Worm (Caenorhabditis elegans) whole organism, L2 larva: ENCODE measurements around the gene ssu-2.
A peak's percentile ranks its signal among the peaks of the same experiment; 100 is the strongest.

ENCODE experiments used
- C34F6.9 ChIP-seq: fragments of 150-350 bp; optimal IDR thresholded peaks from 2 replicates; lab custom pipeline; 2014; ENCODE audit warnings: missing biosample characterization, missing genetic modification characterization
- F13H6.1 ChIP-seq: sonication (generic microtip); optimal IDR thresholded peaks from 2 replicates; lab custom pipeline; 2016; ENCODE audit warnings: missing genetic modification characterization, missing compliant biosample characterization
- R02D3.7 ChIP-seq: fragments of 150-350 bp; optimal IDR thresholded peaks from 2 replicates; lab custom pipeline; 2014; ENCODE audit warnings: missing biosample characterization, missing genetic modification characterization
- Y55F3AM.14 ChIP-seq: fragments of 200-800 bp; sonication (Bioruptor generic); optimal IDR thresholded peaks from 2 replicates; lab custom pipeline; 2018; ENCODE audit warnings: mild to moderate bottlenecking, missing genetic modification characterization, missing compliant biosample characterization
- ZK546.5 ChIP-seq: sonication (generic microtip); optimal IDR thresholded peaks from 2 replicates; lab custom pipeline; 2017; ENCODE audit warnings: missing biosample characterization, missing genetic modification characterization
- alr-1 ChIP-seq: fragments of 150-350 bp; optimal IDR thresholded peaks from 2 replicates; lab custom pipeline; 2014; ENCODE audit warnings: missing biosample characterization, missing genetic modification characterization
- aly-2 ChIP-seq: fragments of 150-350 bp; optimal IDR thresholded peaks from 2 replicates; lab custom pipeline; 2014; ENCODE audit warnings: missing biosample characterization, missing genetic modification characterization
- ama-1 ChIP-seq: fragments of 150-350 bp; optimal IDR thresholded peaks from 2 replicates; lab custom pipeline; 2018; ENCODE audit warnings: inconsistent platforms
- blmp-1 ChIP-seq: sonication (generic microtip); optimal IDR thresholded peaks from 2 replicates; lab custom pipeline; 2017; ENCODE audit warnings: missing genetic modification characterization, mild to moderate bottlenecking, missing compliant biosample characterization, antibody characterized with exemption, moderate library complexity; ENCODE audit not compliant: insufficient read depth
- ceh-16 ChIP-seq: fragments of 150-350 bp; optimal IDR thresholded peaks from 2 replicates; lab custom pipeline; 2014; ENCODE audit warnings: missing biosample characterization, missing genetic modification characterization
- crh-2 ChIP-seq: sonication (generic microtip); optimal IDR thresholded peaks from 2 replicates; lab custom pipeline; 2017; ENCODE audit warnings: missing biosample characterization, missing genetic modification characterization
- dmd-4 ChIP-seq: sonication (generic microtip); optimal IDR thresholded peaks from 2 replicates; lab custom pipeline; 2017; ENCODE audit warnings: missing biosample characterization, missing genetic modification characterization
- egl-27 ChIP-seq: sonication (generic microtip); optimal IDR thresholded peaks from 3 replicates; lab custom pipeline; 2017; ENCODE audit warnings: missing biosample characterization, missing genetic modification reagents, missing genetic modification characterization
- elt-1 ChIP-seq: fragments of 150-350 bp; optimal IDR thresholded peaks from 2 replicates; lab custom pipeline; 2014; ENCODE audit warnings: missing biosample characterization, missing genetic modification characterization
- fos-1 ChIP-seq: fragments of 150-350 bp; optimal IDR thresholded peaks from 2 replicates; lab custom pipeline; 2014; ENCODE audit warnings: missing biosample characterization, missing genetic modification characterization
- gmeb-1 ChIP-seq: fragments of 150-350 bp; optimal IDR thresholded peaks from 2 replicates; lab custom pipeline; 2014; ENCODE audit warnings: missing biosample characterization, missing genetic modification characterization
- lin-11 ChIP-seq: fragments of 150-350 bp; sonication (generic microtip); optimal IDR thresholded peaks from 2 replicates; lab custom pipeline; 2014; ENCODE audit warnings: missing biosample characterization, missing genetic modification characterization, inconsistent platforms, mixed read lengths
- lin-13 ChIP-seq: fragments of 150-350 bp; optimal IDR thresholded peaks from 2 replicates; lab custom pipeline; 2014; ENCODE audit warnings: missing biosample characterization, missing genetic modification reagents, missing genetic modification characterization
- lin-39 ChIP-seq: fragments of 150-350 bp; optimal IDR thresholded peaks from 2 replicates; lab custom pipeline; 2014; ENCODE audit warnings: missing biosample characterization, missing genetic modification reagents, missing genetic modification characterization
- lsy-2 ChIP-seq, 2 experiments: fragments of 150-350 bp in 1 of 2; sonication (generic microtip) in 1 of 2; optimal IDR thresholded peaks; 2 replicates each; lab custom pipeline; 2014 to 2017; ENCODE audit warnings: missing biosample characterization in 2 of 2, missing genetic modification characterization in 2 of 2
- mab-5 ChIP-seq: fragments of 150-350 bp; optimal IDR thresholded peaks from 2 replicates; lab custom pipeline; 2014; ENCODE audit warnings: missing biosample characterization, missing genetic modification characterization
- mbf-1 ChIP-seq: sonication (generic microtip); optimal IDR thresholded peaks from 2 replicates; lab custom pipeline; 2017; ENCODE audit warnings: missing biosample characterization, missing genetic modification characterization
- mdl-1 ChIP-seq, 2 experiments: fragments of 150-350 bp in 1 of 2; sonication (generic microtip) in 1 of 2; optimal IDR thresholded peaks; 2 replicates each; lab custom pipeline; 2017; ENCODE audit warnings: missing biosample characterization in 2 of 2, missing genetic modification characterization in 2 of 2
- nhr-10 ChIP-seq: sonication (generic microtip); optimal IDR thresholded peaks from 2 replicates; lab custom pipeline; 2017; ENCODE audit warnings: missing biosample characterization, missing genetic modification characterization
- nhr-11 ChIP-seq: fragments of 150-350 bp; optimal IDR thresholded peaks from 2 replicates; lab custom pipeline; 2014; ENCODE audit warnings: missing biosample characterization, missing genetic modification characterization
- nhr-129 ChIP-seq: fragments of 150-350 bp; optimal IDR thresholded peaks from 2 replicates; lab custom pipeline; 2014; ENCODE audit warnings: missing biosample characterization, missing genetic modification characterization
- nhr-23 ChIP-seq: fragments of 150-350 bp; optimal IDR thresholded peaks from 2 replicates; lab custom pipeline; 2014; ENCODE audit warnings: missing biosample characterization, missing genetic modification reagents, missing genetic modification characterization
- nhr-237 ChIP-seq: fragments of 150-350 bp; optimal IDR thresholded peaks from 2 replicates; lab custom pipeline; 2014; ENCODE audit warnings: missing biosample characterization, missing genetic modification characterization
- nhr-25 ChIP-seq: fragments of 150-350 bp; sonication (generic microtip); optimal IDR thresholded peaks from 3 replicates; lab custom pipeline; 2014; ENCODE audit warnings: missing biosample characterization, missing genetic modification characterization
- nhr-6 ChIP-seq: fragments of 150-350 bp; optimal IDR thresholded peaks from 2 replicates; lab custom pipeline; 2014; ENCODE audit warnings: missing biosample characterization, missing genetic modification characterization
- nhr-77 ChIP-seq: fragments of 150-350 bp; optimal IDR thresholded peaks from 2 replicates; lab custom pipeline; 2014; ENCODE audit warnings: missing biosample characterization, missing genetic modification characterization
- peb-1 ChIP-seq: fragments of 150-350 bp; optimal IDR thresholded peaks from 2 replicates; lab custom pipeline; 2014; ENCODE audit warnings: missing biosample characterization, missing genetic modification characterization
- sem-4 ChIP-seq: fragments of 150-350 bp; optimal IDR thresholded peaks from 2 replicates; lab custom pipeline; 2014; ENCODE audit warnings: missing biosample characterization, missing genetic modification reagents, missing genetic modification characterization
- skn-1 ChIP-seq: sonication (generic microtip); optimal IDR thresholded peaks from 2 replicates; lab custom pipeline; 2017; ENCODE audit warnings: missing biosample characterization, missing genetic modification characterization
- sma-3 ChIP-seq: sonication (generic microtip); optimal IDR thresholded peaks from 2 replicates; lab custom pipeline; 2016; ENCODE audit warnings: missing genetic modification reagents, missing genetic modification characterization, missing compliant biosample characterization
- sma-9 ChIP-seq, 2 experiments: fragments of 150-350 bp in 1 of 2; sonication (generic microtip) in 1 of 2; optimal IDR thresholded peaks; 2 replicates each; lab custom pipeline; 2014 to 2016; ENCODE audit warnings: missing genetic modification characterization in 2 of 2, mild to moderate bottlenecking in 1 of 2, missing biosample characterization in 1 of 2, missing compliant biosample characterization in 1 of 2, missing genetic modification reagents in 1 of 2, moderate library complexity in 1 of 2
- snpc-4 ChIP-seq: fragments of 150-350 bp; optimal IDR thresholded peaks from 2 replicates; lab custom pipeline; 2014; ENCODE audit warnings: missing biosample characterization, missing genetic modification characterization
- unc-39 ChIP-seq: fragments of 150-350 bp; optimal IDR thresholded peaks from 2 replicates; lab custom pipeline; 2014; ENCODE audit warnings: missing biosample characterization, missing genetic modification characterization
- unc-55 ChIP-seq: fragments of 150-350 bp; sonication (generic microtip); optimal IDR thresholded peaks from 3 replicates; lab custom pipeline; 2014; ENCODE audit warnings: missing biosample characterization, missing genetic modification reagents, missing genetic modification characterization
- unc-62 ChIP-seq: fragments of 150-350 bp; optimal IDR thresholded peaks from 2 replicates; lab custom pipeline; 2014; ENCODE audit warnings: missing biosample characterization, missing genetic modification reagents, missing genetic modification characterization
- zag-1 ChIP-seq: fragments of 150-350 bp; optimal IDR thresholded peaks from 2 replicates; lab custom pipeline; 2014; ENCODE audit warnings: missing biosample characterization, missing genetic modification characterization
- ztf-1 ChIP-seq: fragments of 200-800 bp; sonication (Bioruptor generic); conservative IDR thresholded peaks from 2 replicates; pipeline ENCODE4 v1.3.6; 2022; ENCODE audit warnings: missing genetic modification characterization, missing compliant biosample characterization
- ztf-11 ChIP-seq: sonication (generic microtip); optimal IDR thresholded peaks from 2 replicates; lab custom pipeline; 2017; ENCODE audit warnings: missing biosample characterization, missing genetic modification characterization

ssu-2 gene

ce11 chrIV:14408569-14408968 lies 47.5 kb downstream of the ssu-2 start:
- TF ChIP-seq ama-1 (lab: Kevin White, UChicago) (no peak), lin-39 (tag; lab: Kevin White, UChicago) (no peak), ztf-1 (GFP tag; lab: Robert Waterston, UW) (no peak), peb-1 (tag; lab: Kevin White, UChicago) (no peak), nhr-10 (tag; lab: Kevin White, UChicago) (no peak), mbf-1 (no peak), alr-1 (tag; lab: Kevin White, UChicago) (no peak), nhr-23 (no peak), dmd-4 (tag; lab: Kevin White, UChicago) (no peak), F13H6.1 (tag; lab: Kevin White, UChicago) (no peak), Y55F3AM.14 (GFP tag; lab: Kevin White, UChicago) (no peak), unc-55 (no peak), sma-9 (GFP tag; optimal IDR thresholded peaks at IDR 0.05; lab: Kevin White, UChicago) (no peak), sma-9 (tag; optimal IDR thresholded peaks at IDR 0.05; lab: Kevin White, UChicago) (no peak), gmeb-1 (tag; lab: Kevin White, UChicago) (no peak), nhr-6 (tag; lab: Kevin White, UChicago) (no peak)

ce11 chrIV:14412655-14413054 lies 51.6 kb downstream of the ssu-2 start, which contains the start of gene xdh-1:
TSS of gene xdh-1 (minus strand) at chrIV:14412894.
- TF ChIP-seq nhr-129 (tag; lab: Kevin White, UChicago) (peak; percentile 53), nhr-11 (tag; lab: Kevin White, UChicago) (no peak)

- peak; percentile 3 for TF ChIP-seq crh-2 (tag; lab: Kevin White, UChicago)
- TF ChIP-seq nhr-129 (tag; lab: Kevin White, UChicago), result no peak
- no peak for TF ChIP-seq sem-4
- TF ChIP-seq ztf-11 (tag; lab: Kevin White, UChicago), result no peak
- no peak for TF ChIP-seq nhr-25 (tag; lab: Kevin White, UChicago)
- no peak for TF ChIP-seq mbf-1
- no peak for TF ChIP-seq lin-13 (GFP tag; lab: Kevin White, UChicago)
- TF ChIP-seq elt-1 (tag; lab: Kevin White, UChicago), result no peak
- TF ChIP-seq aly-2 (tag; lab: Kevin White, UChicago), result no peak
- no peak for TF ChIP-seq nhr-237
- no peak for TF ChIP-seq lsy-2 (tag; optimal IDR thresholded peaks at IDR 0.05; lab: Kevin White, UChicago)
- no peak for TF ChIP-seq Y55F3AM.14 (GFP tag; lab: Kevin White, UChicago)
- TF ChIP-seq alr-1 (tag; lab: Kevin White, UChicago), result no peak
- TF ChIP-seq nhr-10 (tag; lab: Kevin White, UChicago), result no peak
- no peak for TF ChIP-seq R02D3.7 (tag; lab: Kevin White, UChicago)
- no peak for TF ChIP-seq blmp-1 (tag; lab: Kevin White, UChicago)
- TF ChIP-seq unc-55, result no peak
- TF ChIP-seq C34F6.9 (tag; lab: Kevin White, UChicago), result no peak
- peak; percentile 42 for TF ChIP-seq sma-9 (GFP tag; optimal IDR thresholded peaks at IDR 0.05; lab: Kevin White, UChicago)
- TF ChIP-seq sma-9 (tag; optimal IDR thresholded peaks at IDR 0.05; lab: Kevin White, UChicago), result no peak
- TF ChIP-seq unc-39 (tag; lab: Kevin White, UChicago), result no peak
- TF ChIP-seq nhr-11 (tag; lab: Kevin White, UChicago), result no peak
- no peak for TF ChIP-seq sma-3
- TF ChIP-seq mdl-1 (tag; optimal IDR thresholded peaks at IDR 0.05; lab: Kevin White, UChicago), result peak in 1 of 2 experiments; percentile 32
- no peak for TF ChIP-seq mab-5 (tag; lab: Kevin White, UChicago)
- TF ChIP-seq lin-39 (tag; lab: Kevin White, UChicago), result no peak
- peak; percentile 63 for TF ChIP-seq fos-1
- no peak for TF ChIP-seq ceh-16 (tag; lab: Kevin White, UChicago)
- TF ChIP-seq unc-62, result no peak
- no peak for TF ChIP-seq lin-11
- no peak for TF ChIP-seq ZK546.5
- no peak for TF ChIP-seq zag-1 (tag; lab: Kevin White, UChicago)
- peak; percentile 82 for TF ChIP-seq skn-1 (tag; lab: Kevin White, UChicago)
- TF ChIP-seq egl-27 (tag; lab: Kevin White, UChicago), result no peak
- TF ChIP-seq gmeb-1 (tag; lab: Kevin White, UChicago), result peak; percentile 29
- TF ChIP-seq ama-1 (lab: Kevin White, UChicago), result no peak
- no peak for TF ChIP-seq snpc-4 (tag; lab: Kevin White, UChicago)
- no peak for TF ChIP-seq nhr-77
These were observed 52.3 kb downstream of the ssu-2 start for ce11 chrIV:14413386-14413785.
